Worm (Caenorhabditis elegans) whole organism, early embryonic: ENCODE measurements around the gene ftt-2.

Experiments
- B0310.2 ChIP-seq: sonication (generic microtip); optimal IDR thresholded peaks from 2 replicates; lab custom pipeline; 2016; ENCODE audit warnings: mild to moderate bottlenecking, missing genetic modification characterization, missing compliant biosample characterization
- ama-1 ChIP-seq: fragments of 150-350 bp; optimal IDR thresholded peaks from 2 replicates; lab custom pipeline; 2014
- ceh-13 ChIP-seq: fragments of 200-800 bp; sonication (Bioruptor generic); optimal IDR thresholded peaks from 2 replicates; lab custom pipeline; 2018; ENCODE audit warnings: mild to moderate bottlenecking, missing genetic modification characterization, missing compliant biosample characterization
- ceh-36 ChIP-seq: sonication (generic microtip); optimal IDR thresholded peaks from 2 replicates; lab custom pipeline; 2016; ENCODE audit warnings: missing genetic modification characterization, inconsistent platforms, missing compliant biosample characterization
- hmg-4 ChIP-seq: fragments of 200-800 bp; sonication (Bioruptor generic); optimal IDR thresholded peaks from 2 replicates; lab custom pipeline; 2018; ENCODE audit warnings: mild to moderate bottlenecking, missing genetic modification characterization, missing compliant biosample characterization
- hnd-1 ChIP-seq: sonication (generic microtip); optimal IDR thresholded peaks from 2 replicates; lab custom pipeline; 2016; ENCODE audit warnings: missing genetic modification characterization, missing compliant biosample characterization
- scrt-1 ChIP-seq: fragments of 200-800 bp; sonication (Bioruptor generic); IDR thresholded peaks from 2 replicates; pipeline ENCODE4 v1.3.6; 2022; ENCODE audit warnings: missing genetic modification characterization, missing compliant biosample characterization
- tbx-37 ChIP-seq: fragments of 200-800 bp; sonication (Bioruptor generic); conservative IDR thresholded peaks from 2 replicates; pipeline ENCODE4 v1.3.6; 2022; ENCODE audit warnings: missing genetic modification reagents, missing genetic modification characterization, missing compliant biosample characterization
- tra-4 ChIP-seq: sonication (generic microtip); optimal IDR thresholded peaks from 2 replicates; lab custom pipeline; 2017; ENCODE audit warnings: missing genetic modification characterization, missing compliant biosample characterization

ce11 chrX:11606815-11607499 lies 1.7 kb upstream of the ftt-2 start:
- TF ChIP-seq hmg-4 (GFP tag; lab: Kevin White, UChicago): no peak
- TF ChIP-seq ceh-36: no peak
- TF ChIP-seq tbx-37 (GFP tag; lab: Robert Waterston, UW): no peak
- TF ChIP-seq ama-1 (lab: Kevin White, UChicago): no peak
- TF ChIP-seq scrt-1 (GFP tag; lab: Robert Waterston, UW): no peak
- no peak for TF ChIP-seq B0310.2 (tag; lab: Kevin White, UChicago)
- no peak for TF ChIP-seq ceh-13 (GFP tag; lab: Kevin White, UChicago)
- TF ChIP-seq tra-4 (tag; lab: Kevin White, UChicago): no peak
- TF ChIP-seq hnd-1 (tag; lab: Kevin White, UChicago): no peak
